Worm (Caenorhabditis elegans): ENCODE data around the gene lsm-8.

The lsm-8 gene

DNA sequence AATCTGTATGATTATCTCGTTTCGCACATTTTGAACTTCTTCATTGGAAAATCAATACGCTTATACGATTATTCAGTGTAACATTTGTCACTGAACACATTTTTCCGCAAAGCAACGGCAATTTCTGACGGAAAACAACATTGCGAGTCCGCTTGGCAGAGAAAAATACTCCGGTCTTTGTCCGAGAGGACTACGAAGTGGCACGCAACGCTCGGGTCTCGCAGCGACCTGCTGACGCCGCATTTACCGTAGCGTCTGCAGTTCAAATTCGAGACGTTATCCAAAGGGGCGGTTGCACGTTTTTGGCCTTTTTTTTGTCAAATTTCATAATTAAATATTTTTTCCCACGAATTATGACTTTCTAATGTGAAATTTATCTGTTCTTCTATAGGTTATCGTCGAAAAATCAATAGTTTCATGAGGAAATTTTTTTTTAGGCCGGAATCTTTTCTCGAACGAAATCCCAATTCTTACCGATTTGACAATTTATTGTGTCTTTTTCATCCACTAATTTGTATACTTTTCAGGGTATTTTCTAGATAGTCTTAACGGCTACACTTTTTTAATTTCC lies 2.6 kb upstream of the lsm-8 start, which contains the start of gene sqd-1 (continued):
- peak; percentile 39 for TF ChIP-seq sox-4 (tag; optimal IDR thresholded peaks at IDR 0.05)
- TF ChIP-seq unc-86 (tag; optimal IDR thresholded peaks at IDR 0.05): peak; percentile 59
- peak; percentile 52 for TF ChIP-seq che-1 (tag; optimal IDR thresholded peaks at IDR 0.05)
- peak; percentile 26 for TF ChIP-seq ceh-6 (GFP tag; optimal IDR thresholded peaks at IDR 0.05)
- peak; percentile 80 for TF ChIP-seq ref-2 (tag; optimal IDR thresholded peaks at IDR 0.05)
- peak; percentile 90 for TF ChIP-seq ceh-31 (tag; optimal IDR thresholded peaks at IDR 0.05)
- no peak for TF ChIP-seq ceh-14 (tag; optimal IDR thresholded peaks at IDR 0.05)
- TF ChIP-seq ztf-16 (tag; optimal IDR thresholded peaks at IDR 0.05): peak; percentile 31
- TF ChIP-seq mec-3 (tag; optimal IDR thresholded peaks at IDR 0.05; ENCODE audit: borderline replicate concordance): no peak
- TF ChIP-seq dmd-4 (tag; optimal IDR thresholded peaks at IDR 0.05; ENCODE audit: borderline replicate concordance): no peak
- TF ChIP-seq lin-11 (tag; optimal IDR thresholded peaks at IDR 0.05): no peak
- no peak for TF ChIP-seq pha-2 (tag; optimal IDR thresholded peaks at IDR 0.05)
- peak; percentile 60 for TF ChIP-seq hlh-30 (tag; optimal IDR thresholded peaks at IDR 0.05; ENCODE audit: insufficient read depth)
- no peak for TF ChIP-seq nhr-11 (tag; optimal IDR thresholded peaks at IDR 0.05)
- TF ChIP-seq odd-2 (tag; optimal IDR thresholded peaks at IDR 0.05): no peak
- TF ChIP-seq pat-9 (tag; optimal IDR thresholded peaks at IDR 0.05): peak; percentile 31
- peak; percentile 54 for TF ChIP-seq elt-2 (tag; optimal IDR thresholded peaks at IDR 0.05)
- peak; percentile 44 for TF ChIP-seq gmeb-2 (tag; optimal IDR thresholded peaks at IDR 0.05)
- TF ChIP-seq ceh-45 (GFP tag; IDR thresholded peaks at IDR 0.05): no peak
- peak; percentile 21 for TF ChIP-seq hlh-8 (tag; optimal IDR thresholded peaks at IDR 0.05)
- no peak for TF ChIP-seq ahr-1 (tag; optimal IDR thresholded peaks at IDR 0.05)
- TF ChIP-seq fkh-10 (GFP tag; optimal IDR thresholded peaks at IDR 0.05): peak; percentile 28

DNA sequence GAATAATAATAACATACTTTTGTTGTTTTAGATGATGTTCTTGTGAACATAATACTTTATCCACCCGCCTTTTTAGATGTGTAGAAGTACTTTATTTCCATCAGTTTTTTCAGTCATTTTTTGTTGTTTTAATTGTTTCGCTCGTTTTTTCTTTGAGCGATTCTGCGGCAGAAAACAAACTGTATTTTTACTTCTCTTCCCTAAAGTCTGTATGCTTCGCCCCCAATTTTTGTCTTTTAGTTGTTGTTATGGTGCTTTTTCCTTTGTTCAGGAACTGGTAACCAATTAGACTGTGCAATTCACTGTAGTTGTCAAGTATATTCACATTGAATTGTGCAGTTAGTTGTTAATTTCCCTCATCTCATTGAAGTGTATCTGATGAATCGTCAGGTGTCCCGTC lies 554 bp upstream of the lsm-8 start:
- no peak for TF ChIP-seq unc-42 (tag; optimal IDR thresholded peaks at IDR 0.05)
- TF ChIP-seq ceh-18 (tag; optimal IDR thresholded peaks at IDR 0.05): no peak
- TF ChIP-seq unc-86 (tag; optimal IDR thresholded peaks at IDR 0.05): no peak
- TF ChIP-seq unc-55 (GFP tag; optimal IDR thresholded peaks at IDR 0.05): no peak

DNA sequence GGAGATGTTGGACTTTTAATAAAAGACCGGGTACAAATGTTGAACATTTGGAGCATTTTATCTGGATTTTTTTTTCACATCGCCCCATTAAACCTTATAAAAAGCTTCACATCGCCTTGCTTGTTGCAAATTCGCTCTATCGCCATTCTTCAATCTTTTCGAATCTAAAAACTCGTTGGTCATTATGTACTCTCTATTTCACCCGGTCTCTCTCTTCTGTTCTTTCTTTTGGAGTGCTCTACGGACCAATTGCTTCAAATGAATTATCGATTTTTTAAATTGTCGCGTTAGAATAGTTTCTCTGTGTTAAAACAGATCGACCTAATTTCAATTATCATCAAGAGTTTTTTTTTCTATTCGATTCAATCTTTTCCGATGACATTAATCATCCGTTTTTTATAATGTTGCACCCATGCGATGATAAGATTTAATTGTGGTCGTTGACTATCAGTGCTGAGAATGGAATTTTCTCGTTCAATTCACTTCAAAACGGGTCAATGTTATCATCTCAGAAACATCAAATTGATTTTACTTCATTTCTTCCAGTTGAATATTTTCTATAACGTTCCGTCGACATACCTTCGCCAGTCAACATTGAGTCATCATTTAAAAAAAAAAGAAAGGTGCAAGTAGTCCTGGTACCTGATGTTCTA lies 1.2 kb downstream of the lsm-8 start:
- TF ChIP-seq pat-9 (tag; optimal IDR thresholded peaks at IDR 0.05) (no peak), ama-1 (optimal IDR thresholded peaks at IDR 0.05) (no peak), ceh-31 (tag; optimal IDR thresholded peaks at IDR 0.05) (peak; percentile 29), unc-42 (tag; optimal IDR thresholded peaks at IDR 0.05) (peak; percentile 43), nfya-1 (tag; optimal IDR thresholded peaks at IDR 0.05) (peak; percentile 22), ceh-48 (tag; optimal IDR thresholded peaks at IDR 0.05) (peak; percentile 51), ref-2 (tag; optimal IDR thresholded peaks at IDR 0.05) (no peak), hlh-13 (GFP tag; optimal IDR thresholded peaks at IDR 0.05) (no peak), ceh-2 (tag; optimal IDR thresholded peaks at IDR 0.05) (no peak), pqm-1 (tag; optimal IDR thresholded peaks at IDR 0.05) (no peak)

DNA sequence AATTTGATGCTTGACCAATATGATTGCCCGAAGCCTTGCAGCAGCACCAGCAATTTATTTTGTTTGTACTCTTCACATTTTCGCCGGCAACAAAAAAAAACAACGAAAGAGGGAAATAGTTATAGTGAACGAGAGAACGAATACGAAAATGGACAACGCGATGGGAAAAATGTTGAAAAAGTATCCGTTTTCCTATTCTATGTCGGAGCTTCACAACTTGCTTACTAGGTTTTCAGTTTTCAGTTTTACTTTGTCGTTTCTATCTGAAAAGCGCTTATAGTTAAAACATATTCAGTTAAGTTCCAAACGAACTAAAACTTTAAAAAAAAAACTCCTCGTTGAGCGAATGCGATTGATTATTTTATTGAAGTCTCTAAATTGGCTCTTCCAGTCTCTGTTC lies 1.9 kb downstream of the lsm-8 start:
- TF ChIP-seq ceh-18 (tag; optimal IDR thresholded peaks at IDR 0.05) (no peak), rnt-1 (tag; optimal IDR thresholded peaks at IDR 0.05) (no peak), sdc-2 (tag; optimal IDR thresholded peaks at IDR 0.05) (no peak), dve-1 (tag; optimal IDR thresholded peaks at IDR 0.05) (no peak), nfya-1 (tag; optimal IDR thresholded peaks at IDR 0.05) (no peak), sox-4 (tag; optimal IDR thresholded peaks at IDR 0.05) (no peak), fkh-10 (GFP tag; optimal IDR thresholded peaks at IDR 0.05) (no peak)

DNA sequence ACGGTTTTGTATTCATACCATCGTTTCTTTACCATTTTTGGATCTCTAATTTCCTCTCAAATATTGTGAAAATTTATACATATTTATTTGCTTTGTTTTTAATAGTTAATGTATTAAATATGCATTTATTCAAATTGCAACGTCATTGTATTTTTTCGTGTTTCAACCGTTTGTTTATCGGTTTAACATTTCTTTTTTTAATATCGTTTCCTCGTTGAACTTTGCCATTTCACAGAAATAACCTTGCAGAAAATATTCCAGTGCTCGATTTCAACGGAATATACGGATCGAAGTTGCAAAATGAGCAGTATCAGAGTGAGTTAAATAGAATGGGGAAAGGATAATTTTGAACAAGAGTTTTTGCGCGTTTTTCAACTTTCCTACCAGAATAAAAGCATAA lies 3.0 kb downstream of the lsm-8 start, which contains the start of gene seu-1:
Gene seu-1 (plus strand): TSS at position 301 of the 400 bp plus-strand sequence.
- TF ChIP-seq elt-4 (tag; optimal IDR thresholded peaks at IDR 0.05) (no peak), sdc-2 (tag; optimal IDR thresholded peaks at IDR 0.05) (no peak), C08G9.2 (tag; optimal IDR thresholded peaks at IDR 0.05) (no peak), sox-4 (tag; optimal IDR thresholded peaks at IDR 0.05) (no peak), syd-9 (tag; optimal IDR thresholded peaks at IDR 0.05) (no peak), zip-5 (tag; optimal IDR thresholded peaks at IDR 0.05) (no peak), lim-6 (tag; optimal IDR thresholded peaks at IDR 0.05) (no peak), ceh-22 (tag; optimal IDR thresholded peaks at IDR 0.05) (no peak), elt-2 (tag; optimal IDR thresholded peaks at IDR 0.05) (no peak), odd-2 (tag; optimal IDR thresholded peaks at IDR 0.05) (no peak), rnt-1 (tag; optimal IDR thresholded peaks at IDR 0.05) (no peak), ahr-1 (tag; optimal IDR thresholded peaks at IDR 0.05) (no peak), F13H6.1 (tag; optimal IDR thresholded peaks at IDR 0.05) (no peak), T23F11.4 (GFP tag; optimal IDR thresholded peaks at IDR 0.05) (no peak), ceh-14 (tag; optimal IDR thresholded peaks at IDR 0.05) (no peak), sox-2 (GFP tag; IDR thresholded peaks at IDR 0.05) (no peak)
